Fruit fly (Drosophila melanogaster): ENCODE data around the gene Sras.

Gene Sras

DNA sequence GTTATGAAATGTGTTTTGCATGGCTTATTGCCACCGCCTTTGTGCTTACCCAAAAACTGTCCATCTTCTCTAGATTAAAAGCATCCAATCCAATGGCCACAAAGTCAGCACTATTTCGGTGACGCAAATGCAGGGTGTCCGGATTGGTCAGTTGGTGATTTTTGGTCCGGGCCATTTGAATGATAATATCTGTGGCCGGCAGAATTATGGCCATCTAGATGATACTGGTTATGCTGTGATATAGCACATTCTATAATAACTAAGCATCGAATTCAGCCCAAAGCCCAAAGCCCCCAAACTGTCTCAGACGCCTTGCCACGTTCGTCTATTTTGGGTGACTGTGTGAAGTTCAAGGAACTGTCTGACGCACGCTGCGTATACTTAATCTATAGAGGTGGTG lies 7.4 kb upstream of the Sras start:
- no peak for TF ChIP-seq Hr83 (GFP tag; optimal IDR thresholded peaks at IDR 0.05; ENCODE audit: poor library complexity, severe bottlenecking)
- TF ChIP-seq tai (GFP tag; optimal IDR thresholded peaks at IDR 0.05), result no peak
- no peak for TF ChIP-seq CG32264 (GFP tag; optimal IDR thresholded peaks at IDR 0.05)
- TF ChIP-seq HLH106 (tag; optimal IDR thresholded peaks at IDR 0.05), result no peak
- no peak for TF ChIP-seq jim (GFP tag; optimal IDR thresholded peaks at IDR 0.05)
- TF ChIP-seq N (GFP tag; optimal IDR thresholded peaks at IDR 0.05), result no peak
- TF ChIP-seq Vsx2 (GFP tag; optimal IDR thresholded peaks at IDR 0.05; ENCODE audit: partially characterized antibody), result no peak
- no peak for TF ChIP-seq ey (GFP tag; optimal IDR thresholded peaks at IDR 0.05)
- TF ChIP-seq dmrt93B (GFP tag; optimal IDR thresholded peaks at IDR 0.05), result no peak
- no peak for TF ChIP-seq dsf (GFP tag; optimal IDR thresholded peaks at IDR 0.05; ENCODE audit: borderline replicate concordance)
- TF ChIP-seq CG9705 (GFP tag; optimal IDR thresholded peaks at IDR 0.05), result no peak

DNA sequence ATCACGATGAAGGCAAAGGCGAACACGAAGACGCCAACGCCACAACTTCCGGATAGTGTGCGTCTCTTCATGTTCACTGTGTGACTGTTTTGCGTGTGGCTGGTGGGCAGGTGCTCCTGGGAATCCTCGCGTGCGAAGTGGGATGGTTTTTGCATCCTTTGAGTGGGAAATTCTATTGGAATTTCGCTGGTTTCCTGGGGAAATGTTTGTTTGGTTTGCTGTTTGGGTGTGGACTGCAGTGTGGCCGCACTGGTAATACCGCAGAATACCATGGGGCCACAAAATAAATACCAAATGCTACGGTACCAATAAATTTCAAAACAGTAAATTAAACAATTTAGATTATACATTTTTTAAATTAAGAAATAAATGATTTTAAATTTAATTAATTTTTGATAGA lies 2.2 kb upstream of the Sras start, which contains the start of gene sinu:
sinu (minus strand) TSS at position 258 of the 400 bp plus-strand sequence.
- TF ChIP-seq psq (GFP tag; optimal IDR thresholded peaks at IDR 0.05), result no peak
- peak; percentile 53 for TF ChIP-seq Vsx2 (GFP tag; optimal IDR thresholded peaks at IDR 0.05; ENCODE audit: partially characterized antibody)

DNA sequence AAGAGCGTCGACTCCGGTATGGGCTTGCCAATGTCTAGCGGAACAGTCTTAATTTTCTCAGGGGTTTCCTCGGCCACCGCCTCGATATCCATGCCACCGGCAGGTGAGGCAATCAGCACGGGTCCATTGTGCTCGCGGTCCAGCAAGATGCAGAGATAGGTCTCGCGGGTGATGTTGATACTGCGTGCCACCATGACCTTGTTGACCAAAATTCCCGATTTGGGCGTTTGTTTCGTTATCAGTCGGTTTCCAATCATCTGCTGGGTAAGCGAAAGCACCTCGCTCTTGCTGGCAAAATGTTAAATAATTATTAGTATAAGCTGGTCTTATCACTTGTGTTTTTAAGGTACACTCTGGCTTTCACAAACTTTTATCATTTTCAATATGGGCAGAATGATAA lies 990 bp upstream of the Sras start:
- TF ChIP-seq Rel (GFP tag; optimal IDR thresholded peaks at IDR 0.05) (no peak), Rel (tag; optimal IDR thresholded peaks at IDR 0.05) (peak; percentile 42), Dfd (GFP tag; optimal IDR thresholded peaks at IDR 0.05) (no peak)

DNA sequence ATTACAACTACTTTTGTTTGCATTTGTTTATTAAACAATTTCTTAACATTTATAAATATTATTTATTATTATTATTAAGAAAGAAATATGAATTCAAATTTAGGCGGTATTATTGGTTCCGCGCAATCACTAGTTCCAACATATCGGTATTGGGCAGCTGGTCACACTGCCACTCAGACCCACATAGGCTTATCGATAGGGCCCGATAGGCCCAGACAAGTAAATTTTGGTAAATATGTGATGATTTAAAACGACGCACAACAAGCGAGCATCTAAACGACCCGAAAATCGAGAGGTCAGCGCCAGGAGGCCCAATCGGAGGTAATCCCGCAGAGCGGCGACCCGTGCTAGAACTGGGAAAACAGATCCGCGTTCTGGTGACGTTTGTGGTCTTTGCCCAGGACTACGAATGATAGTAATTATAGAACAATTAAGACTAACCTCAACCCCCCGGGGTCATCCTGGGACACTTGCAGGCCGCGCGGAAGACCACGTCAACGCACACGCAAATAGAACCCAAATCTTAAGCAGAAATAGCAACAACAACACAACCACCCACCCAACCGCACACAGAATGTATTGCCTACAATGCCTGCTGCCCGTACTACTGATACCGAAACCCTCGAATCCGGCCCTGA lies 1.6 kb downstream of the Sras start, which contains the start of gene bc10:
bc10 (plus strand) TSS at position 181 of the 638 bp plus-strand sequence.
- no peak for TF ChIP-seq Rel (GFP tag; optimal IDR thresholded peaks at IDR 0.05)
- peak; percentile 10 for TF ChIP-seq Rel (tag; optimal IDR thresholded peaks at IDR 0.05)
- peak; percentile 32 for TF ChIP-seq Hr83 (GFP tag; optimal IDR thresholded peaks at IDR 0.05; ENCODE audit: poor library complexity, severe bottlenecking)
- peak; percentile 98 for TF ChIP-seq rgr (GFP tag; optimal IDR thresholded peaks at IDR 0.05)
- no peak for TF ChIP-seq Dfd (GFP tag; optimal IDR thresholded peaks at IDR 0.05)

DNA sequence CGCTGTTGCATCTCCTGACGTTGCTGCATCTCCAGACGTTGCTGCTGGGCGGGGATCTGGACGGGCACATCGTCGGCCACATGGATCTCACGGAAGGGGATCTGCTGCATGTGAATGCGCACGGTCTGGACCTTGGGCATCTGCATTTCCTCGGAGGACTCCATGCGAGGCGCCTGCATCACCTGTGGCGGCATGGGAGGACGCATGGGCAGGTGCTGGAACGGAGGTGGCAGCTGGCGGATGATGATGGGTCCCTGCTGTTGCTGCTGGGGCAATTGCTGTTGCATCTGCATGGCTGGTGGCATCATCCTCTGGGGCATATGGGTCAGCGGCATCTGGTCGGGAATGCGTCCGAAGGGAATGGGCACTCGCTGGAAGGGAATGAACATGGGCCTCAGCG lies 4.8 kb downstream of the Sras start:
- no peak for TF ChIP-seq tai (GFP tag; optimal IDR thresholded peaks at IDR 0.05)
- TF ChIP-seq sv (GFP tag; optimal IDR thresholded peaks at IDR 0.05), result no peak
- TF ChIP-seq OdsH (GFP tag; optimal IDR thresholded peaks at IDR 0.05), result no peak
- no peak for TF ChIP-seq dsf (GFP tag; optimal IDR thresholded peaks at IDR 0.05; ENCODE audit: borderline replicate concordance)
- no peak for TF ChIP-seq psq (GFP tag; optimal IDR thresholded peaks at IDR 0.05)
- TF ChIP-seq brk (GFP tag; optimal IDR thresholded peaks at IDR 0.05), result no peak
- no peak for TF ChIP-seq Abd-B (GFP tag; optimal IDR thresholded peaks at IDR 0.05)
- no peak for TF ChIP-seq Jra (GFP tag; optimal IDR thresholded peaks at IDR 0.05)
- TF ChIP-seq Hr78 (GFP tag; optimal IDR thresholded peaks at IDR 0.05), result no peak
- no peak for TF ChIP-seq Mio (GFP tag; optimal IDR thresholded peaks at IDR 0.05)
- TF ChIP-seq jim (GFP tag; optimal IDR thresholded peaks at IDR 0.05), result no peak
- no peak for TF ChIP-seq Hr83 (GFP tag; optimal IDR thresholded peaks at IDR 0.05; ENCODE audit: poor library complexity, severe bottlenecking)
- TF ChIP-seq Hnf4 (GFP tag; optimal IDR thresholded peaks at IDR 0.05), result no peak
- TF ChIP-seq dl (GFP tag; optimal IDR thresholded peaks at IDR 0.05; ENCODE audit: insufficient read depth in 1 of 2, partially characterized antibody in 2 of 2), result no peak

DNA sequence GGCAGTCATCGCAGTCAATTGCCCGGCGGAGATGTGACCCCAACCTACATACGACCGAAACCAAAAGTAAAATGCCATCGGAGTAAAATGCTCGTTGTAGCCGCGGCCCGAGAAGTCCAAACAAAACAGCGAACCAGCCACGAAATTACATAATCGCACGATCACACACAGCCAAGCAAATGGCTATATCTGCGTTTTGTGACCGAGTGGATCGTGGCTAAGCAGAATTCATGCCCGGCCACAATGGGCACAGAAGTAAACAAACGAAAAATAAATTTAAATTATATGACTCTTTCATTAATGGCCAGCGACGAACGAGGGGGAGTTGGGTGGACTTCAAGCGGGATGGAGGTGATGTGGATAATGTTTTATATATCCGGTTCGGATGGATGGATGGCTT lies 6.2 kb downstream of the Sras start:
- TF ChIP-seq Myc (optimal IDR thresholded peaks at IDR 0.05), result no peak
- TF ChIP-seq h (GFP tag; optimal IDR thresholded peaks at IDR 0.05), result no peak
- TF ChIP-seq Hr83 (GFP tag; optimal IDR thresholded peaks at IDR 0.05; ENCODE audit: poor library complexity, severe bottlenecking), result no peak
- TF ChIP-seq woc (GFP tag; optimal IDR thresholded peaks at IDR 0.05), result no peak
- TF ChIP-seq Dif (GFP tag; optimal IDR thresholded peaks at IDR 0.05; ENCODE audit: partially characterized antibody), result no peak
- TF ChIP-seq sv (GFP tag; optimal IDR thresholded peaks at IDR 0.05), result no peak
- no peak for TF ChIP-seq Abd-B (GFP tag; optimal IDR thresholded peaks at IDR 0.05)
- no peak for TF ChIP-seq CG9705 (GFP tag; optimal IDR thresholded peaks at IDR 0.05)
- TF ChIP-seq jim (GFP tag; optimal IDR thresholded peaks at IDR 0.05), result no peak
- no peak for TF ChIP-seq dsf (GFP tag; optimal IDR thresholded peaks at IDR 0.05; ENCODE audit: borderline replicate concordance)
- TF ChIP-seq CG32264 (GFP tag; optimal IDR thresholded peaks at IDR 0.05), result no peak
- TF ChIP-seq HLH106 (tag; optimal IDR thresholded peaks at IDR 0.05), result no peak

All from whole organism, wandering third instar larva.